Worm (Caenorhabditis elegans) whole organism, late embryonic: ENCODE measurements around the gene F26F2.13.

Source experiments
- dmd-4 ChIP-seq: sonication (generic microtip); optimal IDR thresholded peaks from 2 replicates; lab custom pipeline; 2016; ENCODE audit warnings: borderline replicate concordance, missing genetic modification characterization, missing compliant biosample characterization
- elt-2 ChIP-seq: sonication (generic microtip); optimal IDR thresholded peaks from 2 replicates; lab custom pipeline; 2016; ENCODE audit warnings: missing genetic modification reagents, missing genetic modification characterization, missing compliant biosample characterization
- fkh-6 ChIP-seq: sonication (generic microtip); optimal IDR thresholded peaks from 2 replicates; lab custom pipeline; 2016; ENCODE audit warnings: missing genetic modification characterization, missing compliant biosample characterization
- pag-3 ChIP-seq: sonication (generic microtip); optimal IDR thresholded peaks from 2 replicates; lab custom pipeline; 2016; ENCODE audit warnings: missing compliant biosample characterization, missing genetic modification characterization, borderline replicate concordance
- tbx-2 ChIP-seq: sonication (generic microtip); optimal IDR thresholded peaks from 2 replicates; lab custom pipeline; 2016; ENCODE audit warnings: missing genetic modification characterization, missing compliant biosample characterization

DNA sequence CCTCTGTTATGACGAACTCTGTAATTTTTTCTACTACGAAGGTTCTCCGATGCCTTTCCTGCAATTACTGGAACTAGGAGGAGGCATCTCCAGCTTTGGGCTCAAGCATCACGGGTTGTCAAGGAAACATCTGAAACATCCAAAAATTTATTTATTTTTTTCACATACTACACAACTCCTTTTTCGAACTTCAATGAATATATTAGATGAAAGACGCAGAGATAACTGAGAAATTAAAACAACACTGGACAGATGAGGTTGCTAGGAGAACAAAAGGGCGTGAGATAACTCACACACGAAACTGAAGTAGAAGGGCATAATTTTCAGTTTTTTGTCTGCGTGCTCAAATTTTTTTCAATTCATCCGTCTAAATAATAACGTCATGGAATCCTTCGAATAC, 36.7 kb upstream of the F26F2.13 start, which contains the start of gene Y38H6C.13:
- TF ChIP-seq elt-2 (tag; lab: Kevin White, UChicago) (no peak), pag-3 (tag; lab: Kevin White, UChicago) (no peak), tbx-2 (tag; lab: Kevin White, UChicago) (no peak), fkh-6 (tag; lab: Kevin White, UChicago) (no peak), dmd-4 (tag; lab: Kevin White, UChicago) (no peak)
